Worm (Caenorhabditis elegans) whole organism, late embryonic: ENCODE measurements around the gene Y73F8A.5.

Experiments
- ceh-45 ChIP-seq: fragments of 200-800 bp; sonication (Bioruptor generic); IDR thresholded peaks from 2 replicates; pipeline ENCODE4 v1.3.6; 2022; ENCODE audit warnings: missing genetic modification reagents, missing genetic modification characterization, missing compliant biosample characterization
- fkh-10 ChIP-seq: fragments of 150-350 bp; optimal IDR thresholded peaks from 2 replicates; lab custom pipeline; 2014; ENCODE audit warnings: missing biosample characterization, missing genetic modification reagents, missing genetic modification characterization
- nhr-11 ChIP-seq: fragments of 150-350 bp; optimal IDR thresholded peaks from 2 replicates; lab custom pipeline; 2014; ENCODE audit warnings: missing biosample characterization, missing genetic modification characterization
- tbx-7 ChIP-seq: sonication (generic microtip); optimal IDR thresholded peaks from 2 replicates; lab custom pipeline; 2016; ENCODE audit warnings: missing genotype, missing genetic modification characterization, missing compliant biosample characterization
- zip-5 ChIP-seq: sonication (generic microtip); optimal IDR thresholded peaks from 2 replicates; lab custom pipeline; 2016; ENCODE audit warnings: missing genetic modification characterization, missing compliant biosample characterization

- TF ChIP-seq tbx-7 (tag; lab: Kevin White, UChicago), result no peak
- TF ChIP-seq nhr-11 (tag; lab: Kevin White, UChicago), result no peak
- no peak for TF ChIP-seq zip-5 (tag; lab: Kevin White, UChicago)
- no peak for TF ChIP-seq fkh-10 (GFP tag; lab: Kevin White, UChicago)
- no peak for TF ChIP-seq ceh-45 (GFP tag; lab: Robert Waterston, UW)
These were observed 24.6 kb upstream of the Y73F8A.5 start, which contains the start of gene pkd-2 for ce11 chrIV:15234943-15235605.
